Worm (Caenorhabditis elegans): ENCODE results near the gene fbxb-20.

DNA sequence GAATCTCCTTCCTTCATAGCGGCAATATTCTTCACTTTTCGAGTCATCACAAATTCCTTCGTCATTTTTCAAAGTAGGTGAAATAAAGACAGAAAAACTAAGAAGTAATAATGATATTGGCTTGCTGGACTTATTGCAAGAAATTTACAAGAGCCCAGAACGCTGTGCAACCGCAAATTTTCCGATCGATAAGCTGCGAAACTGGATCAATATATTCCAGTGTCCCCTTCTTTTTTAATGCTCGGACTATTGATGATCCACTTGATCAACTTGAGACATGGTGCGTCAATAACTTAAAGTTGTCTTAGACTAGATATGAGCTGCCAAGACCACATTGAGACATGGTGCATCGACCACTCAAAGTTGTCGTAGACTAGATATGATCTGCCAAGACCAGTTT, 44.3 kb downstream of the fbxb-20 start, which contains the start of gene bath-33:
- TF ChIP-seq snpc-4 (tag; optimal IDR thresholded peaks at IDR 0.05) (no peak), nhr-12 (tag; optimal IDR thresholded peaks at IDR 0.05) (no peak), tbx-2 (tag; optimal IDR thresholded peaks at IDR 0.05) (no peak), pqm-1 (tag; optimal IDR thresholded peaks at IDR 0.05) (no peak), elt-3 (tag; optimal IDR thresholded peaks at IDR 0.05) (no peak), lin-39 (tag; optimal IDR thresholded peaks at IDR 0.05) (no peak), unc-39 (tag; optimal IDR thresholded peaks at IDR 0.05) (no peak), ztf-11 (tag; optimal IDR thresholded peaks at IDR 0.05) (no peak), ceh-82 (tag; optimal IDR thresholded peaks at IDR 0.05) (no peak), nhr-237 (tag; optimal IDR thresholded peaks at IDR 0.05) (no peak), daf-12 (tag; optimal IDR thresholded peaks at IDR 0.05) (no peak), elt-1 (tag; optimal IDR thresholded peaks at IDR 0.05) (no peak)

All from whole organism, L3 larva.